Fruit fly (Drosophila melanogaster): ENCODE results near the gene LManIII.

DNA sequence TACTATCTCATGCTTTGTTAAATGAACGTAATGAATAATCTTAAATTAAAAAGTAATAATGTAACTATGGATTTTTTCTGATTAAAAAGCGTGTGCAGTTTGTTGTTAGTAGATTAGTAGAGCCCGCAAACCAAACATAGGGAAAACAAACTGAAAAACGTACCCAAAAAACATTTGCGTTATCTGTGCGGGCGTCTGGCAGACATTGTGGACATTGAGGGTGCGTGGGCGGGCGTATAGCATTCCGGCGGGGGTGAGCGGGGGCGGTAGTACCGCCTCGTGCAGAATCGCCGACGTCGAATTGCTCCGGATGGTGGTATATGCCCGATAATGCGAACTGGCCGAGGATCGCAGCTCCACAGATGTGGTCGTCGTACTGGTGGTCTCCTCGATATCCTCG is 34.2 kb downstream of the LManIII start:
- TF ChIP-seq CG6276 (GFP tag; optimal IDR thresholded peaks at IDR 0.05) (no peak), CG9139 (GFP tag; optimal IDR thresholded peaks at IDR 0.05) (no peak), fd59A (GFP tag; optimal IDR thresholded peaks at IDR 0.05) (no peak), Sox102F (GFP tag; optimal IDR thresholded peaks at IDR 0.05) (no peak), salr (GFP tag; optimal IDR thresholded peaks at IDR 0.05) (no peak), fkh (GFP tag; optimal IDR thresholded peaks at IDR 0.05) (peak; percentile 65), CG6163 (GFP tag; IDR thresholded peaks at IDR 0.05) (no peak), CG6854 (GFP tag; optimal IDR thresholded peaks at IDR 0.05) (no peak), eg (GFP tag; IDR thresholded peaks at IDR 0.05) (no peak), OdsH (GFP tag; optimal IDR thresholded peaks at IDR 0.05) (no peak), Ets21C (GFP tag; optimal IDR thresholded peaks at IDR 0.05) (no peak)

Measured in whole organism, prepupa.